Fruit fly (Drosophila melanogaster): ENCODE results near the gene CG6833.

CG6833 gene

dm6 chr3L:14063241-14064064 lies 12.4 kb downstream of the CG6833 start (continued):
- TF ChIP-seq CG10669 (GFP tag; optimal IDR thresholded peaks at IDR 0.05) (no peak), Hr39 (GFP tag; optimal IDR thresholded peaks at IDR 0.05) (no peak), topi (GFP tag; optimal IDR thresholded peaks at IDR 0.05) (no peak), Eip78C (GFP tag) (peak; percentile 77), CG11294 (GFP tag; IDR thresholded peaks at IDR 0.05) (no peak), CG9139 (GFP tag; optimal IDR thresholded peaks at IDR 0.05) (no peak), CG32006 (GFP tag; optimal IDR thresholded peaks at IDR 0.05) (peak; percentile 71), net (GFP tag; optimal IDR thresholded peaks at IDR 0.05) (no peak), CG31627 (GFP tag; optimal IDR thresholded peaks at IDR 0.05) (no peak), CG11902 (GFP tag; optimal IDR thresholded peaks at IDR 0.05) (no peak)

- TF ChIP-seq eg (GFP tag; IDR thresholded peaks at IDR 0.05) = 0 out of 3 replicates have a peak, but pooled peaks have one; percentile 19
- no peak for TF ChIP-seq Ets96B (tag; optimal IDR thresholded peaks at IDR 0.05)
These were observed 13.0 kb downstream of the CG6833 start for dm6 chr3L:14064065-14064414.

dm6 chr3L:14071621-14072020 lies 20.6 kb downstream of the CG6833 start, which contains the start of gene Pex1:
Pex1 (plus strand) TSS chr3L:14071892.
- no peak for TF ChIP-seq Gug (GFP tag; IDR thresholded peaks at IDR 0.05)
- TF ChIP-seq net (GFP tag; optimal IDR thresholded peaks at IDR 0.05) = no peak
- no peak for TF ChIP-seq Hr38 (GFP tag; optimal IDR thresholded peaks at IDR 0.05)
- no peak for TF ChIP-seq pdm3 (GFP tag; optimal IDR thresholded peaks at IDR 0.05)
- peak; percentile 44 for TF ChIP-seq vri (GFP tag; optimal IDR thresholded peaks at IDR 0.05)
- TF ChIP-seq Eip78C (GFP tag) = peak; percentile 65
- TF ChIP-seq esn (GFP tag; optimal IDR thresholded peaks at IDR 0.05) = peak; percentile 22
- peak; percentile 17 for TF ChIP-seq Sox14 (GFP tag; optimal IDR thresholded peaks at IDR 0.05)
- no peak for TF ChIP-seq Hr39 (GFP tag; optimal IDR thresholded peaks at IDR 0.05)
- peak; percentile 8 for TF ChIP-seq Met (GFP tag; optimal IDR thresholded peaks at IDR 0.05)
- TF ChIP-seq CG3032 (tag; optimal IDR thresholded peaks at IDR 0.05) = peak; percentile 23
- no peak for TF ChIP-seq CG8632 (GFP tag; optimal IDR thresholded peaks at IDR 0.05)
- TF ChIP-seq CG8319 (GFP tag; optimal IDR thresholded peaks at IDR 0.05) = no peak
- peak; percentile 79 for TF ChIP-seq svp (GFP tag)
- no peak for TF ChIP-seq dsx (GFP tag; optimal IDR thresholded peaks at IDR 0.05; ENCODE audit: poor library complexity, severe bottlenecking)
- no peak for TF ChIP-seq CG11294 (GFP tag; IDR thresholded peaks at IDR 0.05)
- peak; percentile 38 for TF ChIP-seq Blimp-1 (GFP tag; optimal IDR thresholded peaks at IDR 0.05)
- no peak for TF ChIP-seq cyc (GFP tag; optimal IDR thresholded peaks at IDR 0.05)

dm6 chr3L:14075472-14075871 lies 24.5 kb downstream of the CG6833 start, which contains the start of gene btl:
btl (plus strand) TSS chr3L:14075772.
- no peak for TF ChIP-seq CG8119 (GFP tag; IDR thresholded peaks at IDR 0.05)
- TF ChIP-seq vri (GFP tag; optimal IDR thresholded peaks at IDR 0.05) = no peak
- no peak for TF ChIP-seq Hr38 (GFP tag; optimal IDR thresholded peaks at IDR 0.05)
- TF ChIP-seq CG11294 (GFP tag; IDR thresholded peaks at IDR 0.05) = no peak
- no peak for TF ChIP-seq CG8319 (GFP tag; optimal IDR thresholded peaks at IDR 0.05)
- no peak for TF ChIP-seq ss (GFP tag; optimal IDR thresholded peaks at IDR 0.05)
- TF ChIP-seq CG1621 (tag; optimal IDR thresholded peaks at IDR 0.05) = no peak
- no peak for TF ChIP-seq fkh (GFP tag; optimal IDR thresholded peaks at IDR 0.05)
- no peak for TF ChIP-seq CG4318 (GFP tag; optimal IDR thresholded peaks at IDR 0.05)
- TF ChIP-seq CG34406 (GFP tag; optimal IDR thresholded peaks at IDR 0.05) = no peak
- TF ChIP-seq Blimp-1 (GFP tag; optimal IDR thresholded peaks at IDR 0.05) = no peak
- TF ChIP-seq esn (GFP tag; optimal IDR thresholded peaks at IDR 0.05) = no peak
- no peak for TF ChIP-seq CG6163 (GFP tag; IDR thresholded peaks at IDR 0.05)
- TF ChIP-seq CG7368 (GFP tag; optimal IDR thresholded peaks at IDR 0.05) = no peak
- no peak for TF ChIP-seq CG11902 (GFP tag; optimal IDR thresholded peaks at IDR 0.05)
- TF ChIP-seq Hr4 (GFP tag; optimal IDR thresholded peaks at IDR 0.05) = no peak
- no peak for TF ChIP-seq CG16779 (tag; optimal IDR thresholded peaks at IDR 0.05)
- no peak for TF ChIP-seq CG3032 (tag; optimal IDR thresholded peaks at IDR 0.05)
